Fruit fly (Drosophila melanogaster): Measurements from ENCODE around the gene Ir7e.

Gene Ir7e

DNA sequence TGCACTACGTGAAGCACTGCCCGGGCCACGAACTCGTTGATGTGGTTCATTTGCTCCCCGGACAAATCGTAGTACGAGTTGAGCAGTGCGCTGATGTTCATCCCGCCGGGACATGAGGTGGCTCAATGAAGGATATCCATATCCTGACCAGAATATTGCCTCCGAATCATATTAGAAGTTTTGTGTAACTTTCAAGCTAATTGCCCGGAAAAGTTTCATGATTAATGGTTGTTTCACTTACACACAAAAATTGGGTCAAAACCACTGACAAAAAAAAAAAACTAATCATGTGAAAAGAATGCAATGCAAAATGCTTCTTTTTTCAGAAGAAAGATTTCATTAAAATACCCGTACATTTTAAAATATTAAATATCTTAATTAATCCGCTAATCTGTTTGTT lies at the start of gene Ir7e:
Gene Ir7e, minus strand, starts transcription at position 101 of the 400 bp plus-strand sequence.
- TF ChIP-seq Sin3A (optimal IDR thresholded peaks at IDR 0.05), result no peak
- TF ChIP-seq insv (optimal IDR thresholded peaks at IDR 0.05), result no peak
- no peak for TF ChIP-seq psq (optimal IDR thresholded peaks at IDR 0.05)
- no peak for TF ChIP-seq h (optimal IDR thresholded peaks at IDR 0.05)
- no peak for TF ChIP-seq Myc (optimal IDR thresholded peaks at IDR 0.05)
- no peak for TF ChIP-seq ttk (optimal IDR thresholded peaks at IDR 0.05)

DNA sequence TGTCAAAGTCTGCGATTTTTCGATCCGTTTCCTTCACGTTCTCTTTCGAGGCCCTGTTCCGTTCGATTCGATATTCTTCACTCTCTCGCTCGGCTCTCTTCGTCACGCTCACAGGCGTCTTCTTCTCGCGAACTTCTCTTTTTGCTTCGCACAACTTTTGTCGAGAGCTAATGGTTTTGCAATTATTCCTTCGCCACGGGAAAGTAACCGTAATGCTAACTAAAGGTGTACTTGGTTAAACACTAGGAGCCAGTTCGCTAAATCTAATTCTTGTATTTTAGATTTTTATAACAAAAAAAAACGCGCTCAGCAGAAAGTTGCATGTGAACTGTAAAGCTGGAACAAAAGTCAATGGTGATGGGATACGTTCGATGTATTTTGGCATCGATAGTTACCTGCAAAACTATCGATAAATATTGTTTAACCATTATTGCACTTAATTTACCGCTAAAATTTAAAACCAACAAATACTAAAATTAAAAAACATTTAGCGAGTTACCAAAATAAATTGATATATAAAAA lies 49.6 kb upstream of the Ir7e start, which contains the start of gene mahe:
Gene mahe, minus strand, starts transcription at position 355 of the 522 bp plus-strand sequence.
- no peak for TF ChIP-seq h (optimal IDR thresholded peaks at IDR 0.05)
- no peak for TF ChIP-seq psq (optimal IDR thresholded peaks at IDR 0.05)
- no peak for TF ChIP-seq ttk (optimal IDR thresholded peaks at IDR 0.05)
- no peak for TF ChIP-seq insv (optimal IDR thresholded peaks at IDR 0.05)
- TF ChIP-seq Myc (optimal IDR thresholded peaks at IDR 0.05), result no peak
- TF ChIP-seq Sin3A (optimal IDR thresholded peaks at IDR 0.05), result no peak

DNA sequence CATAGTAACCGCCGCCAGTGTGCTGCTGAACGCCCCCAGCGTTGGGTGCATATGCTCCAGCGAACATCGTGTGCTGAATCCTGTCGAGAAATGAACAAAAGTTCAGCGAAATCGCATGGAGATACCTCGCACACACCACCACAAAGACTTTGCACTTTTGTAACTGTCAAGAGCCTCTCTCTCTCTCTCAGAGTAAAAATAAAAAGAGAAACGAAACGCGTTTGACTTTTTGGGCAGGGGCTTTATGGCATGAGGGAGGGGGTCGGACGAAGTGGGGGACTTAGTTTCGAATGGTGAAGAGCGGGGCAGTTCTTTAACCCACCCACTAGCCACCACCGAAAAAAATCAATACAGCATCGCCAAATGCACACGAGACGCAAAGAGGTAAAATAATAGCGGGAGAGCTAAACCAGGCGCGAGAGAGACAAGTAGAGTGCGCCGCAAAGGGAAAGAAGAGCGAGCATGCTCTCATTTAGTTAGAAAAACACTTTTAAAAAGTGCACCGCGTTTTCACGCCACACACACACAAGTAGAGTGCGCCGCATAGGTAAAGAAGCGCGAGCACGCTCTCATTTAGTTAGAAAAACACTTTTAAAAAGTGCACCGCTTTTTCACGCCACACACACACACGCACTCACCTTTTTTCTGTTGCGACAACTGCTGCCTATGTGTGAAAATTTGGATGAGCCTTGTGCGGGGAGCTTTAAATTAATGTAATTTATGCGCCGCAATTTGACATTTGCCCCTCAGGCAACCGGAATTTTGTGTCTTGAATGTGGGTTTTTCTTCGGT lies 49.0 kb upstream of the Ir7e start:
- TF ChIP-seq insv (optimal IDR thresholded peaks at IDR 0.05) (no peak), ttk (optimal IDR thresholded peaks at IDR 0.05) (no peak), Sin3A (optimal IDR thresholded peaks at IDR 0.05) (no peak), Myc (optimal IDR thresholded peaks at IDR 0.05) (no peak), h (optimal IDR thresholded peaks at IDR 0.05) (no peak), psq (optimal IDR thresholded peaks at IDR 0.05) (no peak)

DNA sequence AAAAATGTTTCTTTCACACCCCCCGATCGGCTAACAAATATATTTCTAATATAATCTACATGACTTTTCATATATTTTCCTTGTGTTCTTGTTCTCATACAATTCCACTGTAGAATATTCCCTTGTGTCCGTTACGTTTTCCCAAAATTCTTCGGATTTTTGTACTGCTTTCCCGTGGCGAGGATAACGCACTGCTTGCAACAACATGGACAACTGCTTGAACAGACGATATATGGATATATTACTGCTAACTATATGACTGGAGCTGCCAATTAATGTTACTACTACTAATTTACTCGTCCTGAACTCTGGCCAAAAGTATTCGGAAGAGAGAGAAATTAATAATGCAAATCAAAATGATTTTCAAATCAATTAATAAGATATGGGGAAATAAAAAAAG lies 43.4 kb upstream of the Ir7e start:
- TF ChIP-seq Myc (optimal IDR thresholded peaks at IDR 0.05) (no peak), ttk (optimal IDR thresholded peaks at IDR 0.05) (no peak), insv (optimal IDR thresholded peaks at IDR 0.05) (no peak), Sin3A (optimal IDR thresholded peaks at IDR 0.05) (no peak)

DNA sequence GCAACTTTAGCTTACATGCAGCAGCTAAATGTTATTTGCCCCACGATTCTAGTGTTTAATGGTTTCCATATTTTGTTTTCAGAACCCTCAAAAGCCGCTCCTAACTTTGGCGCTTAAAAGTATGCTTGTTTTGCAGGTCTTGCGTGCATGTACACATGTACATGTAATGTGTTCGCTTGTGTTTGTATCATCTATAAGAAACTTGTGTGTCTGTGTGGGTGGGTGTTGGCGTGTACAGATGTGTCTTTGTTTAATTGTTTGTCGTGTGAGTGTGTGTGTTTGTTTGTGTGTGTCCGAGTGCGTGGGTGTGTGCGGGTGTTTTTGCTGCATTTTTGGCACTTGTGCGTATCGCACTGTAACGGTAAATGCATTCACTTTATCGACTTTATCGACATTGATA lies 41.6 kb upstream of the Ir7e start:
- TF ChIP-seq insv (optimal IDR thresholded peaks at IDR 0.05) (no peak), ttk (optimal IDR thresholded peaks at IDR 0.05) (no peak), h (optimal IDR thresholded peaks at IDR 0.05) (no peak), Sin3A (optimal IDR thresholded peaks at IDR 0.05) (no peak), Myc (optimal IDR thresholded peaks at IDR 0.05) (no peak), psq (optimal IDR thresholded peaks at IDR 0.05) (no peak)

DNA sequence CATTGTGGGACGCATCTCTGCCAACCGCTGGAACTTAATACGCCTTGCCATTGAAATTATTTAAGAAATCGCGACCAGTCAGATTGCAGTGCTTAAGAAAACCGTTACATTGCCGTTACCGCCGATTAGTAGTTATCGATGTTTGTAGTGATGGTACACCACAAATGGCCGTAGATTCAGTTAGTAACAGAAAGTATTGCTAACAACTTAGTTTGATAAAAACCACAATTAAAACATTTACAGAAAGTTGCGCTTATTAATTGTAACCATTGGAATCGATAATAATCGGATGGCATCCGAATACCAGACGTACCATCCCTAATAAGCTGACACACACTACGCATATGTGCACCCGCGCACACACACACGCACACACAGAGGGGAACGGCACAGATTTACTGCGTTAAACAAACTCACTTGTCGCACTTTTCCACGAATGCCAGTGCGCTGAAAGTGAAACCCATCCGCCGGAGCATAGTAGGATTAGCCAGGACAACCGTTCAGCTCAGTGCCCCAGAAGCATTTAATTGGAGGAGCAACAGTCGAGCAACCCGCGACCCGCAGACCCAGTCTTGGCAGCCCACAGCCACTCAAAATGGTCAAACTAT lies 38.7 kb upstream of the Ir7e start, which contains the start of the genes hdm and Ykt6:
Gene hdm, minus strand, starts transcription at position 51 of the 608 bp plus-strand sequence.
Gene Ykt6, plus strand, starts transcription at position 329 of the 608 bp plus-strand sequence.
- no peak for TF ChIP-seq h (optimal IDR thresholded peaks at IDR 0.05)
- TF ChIP-seq Myc (optimal IDR thresholded peaks at IDR 0.05), result no peak
- no peak for TF ChIP-seq Sin3A (optimal IDR thresholded peaks at IDR 0.05)
- TF ChIP-seq psq (optimal IDR thresholded peaks at IDR 0.05), result no peak

DNA sequence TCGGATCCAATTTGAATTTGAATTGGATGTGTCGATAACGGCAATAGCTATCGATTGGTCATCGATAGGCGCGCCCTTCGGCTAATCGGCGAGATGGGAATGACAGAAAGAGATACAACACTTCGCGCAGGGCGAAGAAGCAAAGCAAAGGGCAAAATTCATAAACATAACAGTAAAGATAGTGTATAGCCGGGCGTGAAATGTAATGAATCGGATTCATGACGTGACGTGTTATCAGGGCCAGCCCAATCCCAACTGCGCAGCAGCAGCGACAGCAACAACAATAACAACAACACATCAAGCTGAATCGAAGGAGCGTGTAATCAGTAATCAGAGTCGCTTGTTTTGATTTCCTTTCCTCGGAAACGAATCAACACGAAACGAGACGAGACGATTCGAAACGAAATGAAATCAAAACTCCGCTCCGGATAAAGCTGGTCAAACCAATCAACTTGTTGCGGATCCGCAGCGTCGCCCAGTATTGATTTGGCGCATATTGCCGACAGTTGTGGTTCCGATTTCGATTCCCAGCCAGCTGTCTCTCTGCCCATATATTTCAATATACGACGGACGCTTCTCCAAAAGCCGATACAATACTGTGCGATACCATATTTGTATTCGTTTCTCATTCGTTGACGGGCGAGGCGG lies 30.6 kb upstream of the Ir7e start, which contains the start of gene snz:
Gene snz, plus strand, starts transcription at position 107 of the 648 bp plus-strand sequence.
- TF ChIP-seq Myc (optimal IDR thresholded peaks at IDR 0.05), result no peak
- TF ChIP-seq Sin3A (optimal IDR thresholded peaks at IDR 0.05), result no peak
- no peak for TF ChIP-seq psq (optimal IDR thresholded peaks at IDR 0.05)
- TF ChIP-seq h (optimal IDR thresholded peaks at IDR 0.05), result no peak
- no peak for TF ChIP-seq insv (optimal IDR thresholded peaks at IDR 0.05)
- no peak for TF ChIP-seq ttk (optimal IDR thresholded peaks at IDR 0.05)

DNA sequence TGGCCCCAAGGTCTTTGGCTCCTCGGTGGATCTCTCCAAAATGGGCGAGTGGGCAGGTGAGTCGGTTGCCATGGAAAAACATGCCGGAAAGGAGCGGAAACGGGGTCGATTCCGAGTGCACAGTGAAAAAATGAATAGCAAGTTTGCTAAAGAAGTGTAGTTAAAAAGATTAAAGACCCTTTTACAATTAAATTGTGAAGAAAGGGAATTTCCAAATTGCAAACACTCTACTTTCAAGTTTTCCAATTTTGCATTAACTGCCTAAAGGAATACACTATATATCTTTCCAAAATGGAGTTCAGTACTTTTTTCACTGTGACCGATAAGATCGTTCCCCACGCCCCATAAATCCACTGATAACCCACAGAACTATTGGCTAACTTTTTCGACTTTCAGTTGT lies 28.0 kb upstream of the Ir7e start:
- no peak for TF ChIP-seq Myc (optimal IDR thresholded peaks at IDR 0.05)
- no peak for TF ChIP-seq ttk (optimal IDR thresholded peaks at IDR 0.05)
- TF ChIP-seq h (optimal IDR thresholded peaks at IDR 0.05), result no peak
- no peak for TF ChIP-seq psq (optimal IDR thresholded peaks at IDR 0.05)
- TF ChIP-seq Sin3A (optimal IDR thresholded peaks at IDR 0.05), result no peak
- TF ChIP-seq insv (optimal IDR thresholded peaks at IDR 0.05), result no peak

DNA sequence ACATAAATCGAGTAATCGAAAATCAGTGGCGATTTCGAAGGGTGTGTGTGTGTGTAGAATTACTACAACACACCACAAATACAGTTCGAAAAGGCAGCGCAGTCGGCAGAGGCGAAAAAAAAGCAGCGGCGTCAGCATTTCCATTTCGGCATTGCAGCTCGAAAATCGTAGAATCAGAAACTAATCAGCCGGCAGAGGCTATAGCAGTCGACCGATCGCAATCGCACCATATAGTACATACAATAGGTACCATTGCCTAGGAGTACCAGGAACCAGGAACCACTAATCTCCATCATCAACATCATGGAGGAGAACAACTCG lies 27.6 kb upstream of the Ir7e start:
- no peak for TF ChIP-seq insv (optimal IDR thresholded peaks at IDR 0.05)
- no peak for TF ChIP-seq Sin3A (optimal IDR thresholded peaks at IDR 0.05)
- no peak for TF ChIP-seq ttk (optimal IDR thresholded peaks at IDR 0.05)
- TF ChIP-seq h (optimal IDR thresholded peaks at IDR 0.05), result no peak
- TF ChIP-seq Myc (optimal IDR thresholded peaks at IDR 0.05), result no peak
- TF ChIP-seq psq (optimal IDR thresholded peaks at IDR 0.05), result no peak

DNA sequence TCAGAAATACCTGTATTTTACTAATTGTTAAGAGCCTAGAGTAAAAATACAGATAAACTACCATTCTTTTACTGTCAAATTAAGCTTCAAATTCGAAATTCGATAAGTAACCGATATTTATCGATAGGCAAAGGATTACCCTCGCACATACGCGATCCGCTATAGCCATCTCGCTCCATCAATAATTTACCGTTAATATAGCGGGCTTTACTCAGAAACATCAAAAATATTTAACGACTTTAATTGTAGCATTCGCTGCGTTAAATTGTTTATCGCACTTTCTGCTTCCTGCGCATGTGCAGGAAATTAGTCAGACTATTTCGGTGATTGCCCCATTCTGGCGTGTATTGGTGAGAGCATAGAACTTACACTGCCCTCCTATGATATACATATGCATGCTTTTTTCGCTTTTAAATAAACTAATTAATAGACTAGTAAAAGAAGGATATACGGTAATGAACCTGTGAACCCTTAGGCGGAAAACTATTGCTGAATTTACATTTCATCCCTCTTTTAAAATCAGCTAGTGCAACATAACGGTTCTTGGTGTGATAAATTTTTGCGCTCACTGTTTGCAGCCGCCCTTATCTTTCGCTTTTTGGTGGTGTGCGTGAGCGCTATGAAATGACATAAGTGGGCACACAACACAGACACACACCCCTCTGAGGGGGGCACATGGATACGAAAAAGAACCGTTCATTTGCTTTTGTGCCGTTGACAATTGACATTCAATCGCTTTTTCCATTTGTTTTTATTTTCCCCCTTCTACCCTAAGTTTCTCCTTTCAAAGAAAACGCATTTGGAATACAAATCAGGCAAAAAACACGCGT lies 27.0 kb upstream of the Ir7e start, which contains the start of the genes dpr14 and spidey:
Gene dpr14, minus strand, starts transcription at position 48 of the 830 bp plus-strand sequence.
Gene spidey, plus strand, starts transcription at position 693 of the 830 bp plus-strand sequence.
- TF ChIP-seq Sin3A (optimal IDR thresholded peaks at IDR 0.05) (no peak), Myc (optimal IDR thresholded peaks at IDR 0.05) (no peak), psq (optimal IDR thresholded peaks at IDR 0.05) (no peak), ttk (optimal IDR thresholded peaks at IDR 0.05) (no peak), insv (optimal IDR thresholded peaks at IDR 0.05) (no peak), h (optimal IDR thresholded peaks at IDR 0.05) (no peak)
